Worm (Caenorhabditis elegans) whole organism, L3 larva: ENCODE data around the gene inx-1.

Experiments used
- ceh-82 ChIP-seq: fragments of 150-350 bp; optimal IDR thresholded peaks from 2 replicates; lab custom pipeline; 2014; ENCODE audit warnings: missing biosample characterization, missing genetic modification characterization
- ceh-9 ChIP-seq: sonication (generic microtip); optimal IDR thresholded peaks from 2 replicates; lab custom pipeline; 2018; ENCODE audit warnings: missing biosample characterization, missing genetic modification characterization
- fos-1 ChIP-seq: fragments of 150-350 bp; optimal IDR thresholded peaks from 2 replicates; lab custom pipeline; 2014; ENCODE audit warnings: missing biosample characterization, missing genetic modification characterization
- nhr-77 ChIP-seq: fragments of 150-350 bp; optimal IDR thresholded peaks from 2 replicates; lab custom pipeline; 2014; ENCODE audit warnings: missing biosample characterization, missing genetic modification characterization

ce11 chrX:6963842-6964241 lies 7.6 kb upstream of the inx-1 start:
- TF ChIP-seq ceh-82 (tag; lab: Kevin White, UChicago): no peak
- no peak for TF ChIP-seq fos-1
- no peak for TF ChIP-seq ceh-9 (tag; lab: Kevin White, UChicago)
- TF ChIP-seq nhr-77 (tag; lab: Kevin White, UChicago): no peak
